Fruit fly (Drosophila melanogaster) whole organism, embryonic: Measurements from ENCODE around the gene CG31468.

Experiments
- Aef1 ChIP-seq: fragments of 200-800 bp; sonication (Bioruptor generic); IDR thresholded peaks from 3 replicates; pipeline ENCODE4 v1.3.6; 2022; ENCODE audit warnings: missing biosample characterization, missing genetic modification characterization
- CG10274 ChIP-seq: fragments of 200-800 bp; sonication (Bioruptor generic); optimal IDR thresholded peaks from 3 replicates; lab custom pipeline; 2017; ENCODE audit warnings: missing biosample characterization, mild to moderate bottlenecking, missing genetic modification characterization
- CG15011 ChIP-seq: fragments of 200-800 bp; sonication (Bioruptor generic); optimal IDR thresholded peaks from 3 replicates; lab custom pipeline; 2018; ENCODE audit warnings: missing biosample characterization, mild to moderate bottlenecking, missing genetic modification characterization
- CG15269 ChIP-seq: fragments of 200-800 bp; sonication (Bioruptor generic); optimal IDR thresholded peaks from 2 replicates; lab custom pipeline; 2018; ENCODE audit warnings: missing biosample characterization, mild to moderate bottlenecking, missing genetic modification characterization, moderate library complexity
- CG1792 ChIP-seq: fragments of 200-800 bp; sonication (Bioruptor generic); optimal IDR thresholded peaks from 2 replicates; lab custom pipeline; 2016; ENCODE audit warnings: missing biosample characterization, missing genetic modification characterization
- CG2116 ChIP-seq: fragments of 200-800 bp; sonication (Bioruptor generic); optimal IDR thresholded peaks from 3 replicates; lab custom pipeline; 2018; ENCODE audit warnings: missing biosample characterization, mild to moderate bottlenecking, missing genetic modification characterization
- CG2129 ChIP-seq: fragments of 200-800 bp; sonication (Bioruptor generic); IDR thresholded peaks from 2 replicates; pipeline ENCODE4 v1.3.6; 2022; ENCODE audit warnings: missing biosample characterization, missing genetic modification characterization; ENCODE audit not compliant: partially characterized antibody
- CG2202 ChIP-seq: fragments of 200-800 bp; sonication (Bioruptor generic); optimal IDR thresholded peaks from 2 replicates; lab custom pipeline; 2018; ENCODE audit warnings: missing biosample characterization, mild to moderate bottlenecking, missing genetic modification characterization
- CG33557 ChIP-seq: fragments of 200-800 bp; sonication (Bioruptor generic); optimal IDR thresholded peaks from 2 replicates; lab custom pipeline; 2019; ENCODE audit warnings: missing biosample characterization, mild to moderate bottlenecking, missing genetic modification characterization, moderate library complexity
- CG3838 ChIP-seq: fragments of 200-800 bp; sonication (Bioruptor generic); optimal IDR thresholded peaks from 3 replicates; lab custom pipeline; 2016; ENCODE audit warnings: missing biosample characterization, missing genetic modification characterization
- CG3995 ChIP-seq: fragments of 200-800 bp; sonication (Bioruptor generic); optimal IDR thresholded peaks from 3 replicates; lab custom pipeline; 2016; ENCODE audit warnings: missing biosample characterization, missing genetic modification characterization
- CG4730 ChIP-seq: fragments of 200-800 bp; sonication (Bioruptor generic); IDR thresholded peaks from 2 replicates; pipeline ENCODE4 v1.3.6; 2022; ENCODE audit warnings: missing biosample characterization, missing genetic modification characterization
- CG5245 ChIP-seq: fragments of 200-800 bp; sonication (Bioruptor generic); optimal IDR thresholded peaks from 3 replicates; lab custom pipeline; 2016; ENCODE audit warnings: missing biosample characterization, missing genetic modification characterization
- CG7987 ChIP-seq: fragments of 200-800 bp; sonication (Bioruptor generic); optimal IDR thresholded peaks from 2 replicates; lab custom pipeline; 2018; ENCODE audit warnings: missing biosample characterization, mild to moderate bottlenecking, missing genetic modification characterization, moderate library complexity
- CG9817 ChIP-seq: fragments of 200-800 bp; sonication (Bioruptor generic); optimal IDR thresholded peaks from 2 replicates; lab custom pipeline; 2018; ENCODE audit warnings: missing biosample characterization, mild to moderate bottlenecking, missing genetic modification characterization, moderate library complexity
- Dad ChIP-seq: fragments of 200-800 bp; sonication (Bioruptor generic); optimal IDR thresholded peaks from 3 replicates; lab custom pipeline; 2016; ENCODE audit warnings: missing biosample characterization, missing genetic modification characterization
- HLH3B ChIP-seq: fragments of 200-800 bp; sonication (Bioruptor generic); IDR thresholded peaks from 2 replicates; pipeline ENCODE4 v1.3.6; 2022; ENCODE audit warnings: missing biosample characterization, missing genetic modification characterization
- Mes4 ChIP-seq: fragments of 200-800 bp; sonication (Bioruptor generic); optimal IDR thresholded peaks from 2 replicates; lab custom pipeline; 2016; ENCODE audit warnings: missing biosample characterization, missing genetic modification characterization
- Nf-YA ChIP-seq: fragments of 200-800 bp; sonication (Bioruptor generic); IDR thresholded peaks from 2 replicates; pipeline ENCODE4 v1.3.6; 2022; ENCODE audit warnings: missing biosample characterization, missing genetic modification characterization
- Ptx1 ChIP-seq: fragments of 200-800 bp; sonication (Bioruptor generic); IDR thresholded peaks from 2 replicates; pipeline ENCODE4 v1.3.6; 2022; ENCODE audit warnings: missing biosample characterization, missing genetic modification characterization
- Rx ChIP-seq: fragments of 200-800 bp; sonication (Bioruptor generic); IDR thresholded peaks from 2 replicates; pipeline ENCODE4 v1.3.6; 2022; ENCODE audit warnings: missing biosample characterization, missing genetic modification characterization
- Scr ChIP-seq: fragments of 200-800 bp; sonication (Bioruptor generic); IDR thresholded peaks from 2 replicates; pipeline ENCODE4 v1.3.6; 2022; ENCODE audit warnings: missing biosample characterization, missing genetic modification characterization; ENCODE audit not compliant: partially characterized antibody
- Sox100B ChIP-seq: fragments of 200-800 bp; sonication (Bioruptor generic); optimal IDR thresholded peaks from 3 replicates; lab custom pipeline; 2018; ENCODE audit warnings: missing biosample characterization, mild to moderate bottlenecking, missing genetic modification characterization
- Ssrp ChIP-seq: fragments of 200-800 bp; sonication (Bioruptor generic); optimal IDR thresholded peaks from 2 replicates; lab custom pipeline; 2018; ENCODE audit warnings: missing biosample characterization, mild to moderate bottlenecking, missing genetic modification characterization, moderate library complexity
- Xbp1 ChIP-seq: fragments of 200-800 bp; sonication (Bioruptor generic); optimal IDR thresholded peaks from 3 replicates; lab custom pipeline; 2016; ENCODE audit warnings: missing biosample characterization, mild to moderate bottlenecking, missing genetic modification characterization
- ab ChIP-seq: fragments of 200-800 bp; sonication (Bioruptor generic); optimal IDR thresholded peaks from 2 replicates; lab custom pipeline; 2016; ENCODE audit warnings: missing biosample characterization, missing genetic modification characterization
- aop ChIP-seq: fragments of 200-800 bp; sonication (Bioruptor generic); IDR thresholded peaks from 2 replicates; pipeline ENCODE4 v1.3.6; 2022; ENCODE audit warnings: missing biosample characterization, missing genetic modification characterization
- bcd ChIP-seq: fragments of 200-800 bp; sonication (Bioruptor generic); optimal IDR thresholded peaks from 2 replicates; lab custom pipeline; 2017; ENCODE audit warnings: missing biosample characterization, mild to moderate bottlenecking, missing genetic modification characterization
- bsh ChIP-seq, 2 experiments: fragments of 200-800 bp; sonication (Bioruptor generic); optimal IDR thresholded peaks; 2 replicates each; lab custom pipeline; 2017 to 2018; ENCODE audit warnings: mild to moderate bottlenecking in 2 of 2, missing biosample characterization in 2 of 2, missing genetic modification characterization in 2 of 2, moderate library complexity in 1 of 2
- crc ChIP-seq: fragments of 200-800 bp; sonication (Bioruptor generic); optimal IDR thresholded peaks from 2 replicates; lab custom pipeline; 2016; ENCODE audit warnings: missing biosample characterization, missing genetic modification characterization
- danr ChIP-seq: fragments of 200-800 bp; sonication (Bioruptor generic); IDR thresholded peaks from 2 replicates; pipeline ENCODE4 v1.3.6; 2022; ENCODE audit warnings: missing biosample characterization, missing genetic modification characterization
- exex ChIP-seq: fragments of 200-800 bp; sonication (Bioruptor generic); optimal IDR thresholded peaks from 4 replicates; lab custom pipeline; 2018; ENCODE audit warnings: missing biosample characterization, mild to moderate bottlenecking, missing genetic modification characterization, moderate library complexity
- inv ChIP-seq: fragments of 200-800 bp; sonication (Bioruptor generic); IDR thresholded peaks from 2 replicates; pipeline ENCODE4 v1.3.6; 2022; ENCODE audit warnings: missing biosample characterization, missing genetic modification characterization; ENCODE audit not compliant: partially characterized antibody
- jumu ChIP-seq: fragments of 200-800 bp; sonication (Bioruptor generic); optimal IDR thresholded peaks from 3 replicates; lab custom pipeline; 2016; ENCODE audit warnings: missing biosample characterization, missing genetic modification characterization
- lilli ChIP-seq: fragments of 200-800 bp; sonication (Bioruptor generic); optimal IDR thresholded peaks from 3 replicates; lab custom pipeline; 2016; ENCODE audit warnings: missing biosample characterization, missing genetic modification characterization
- onecut ChIP-seq: fragments of 200-800 bp; sonication (Bioruptor generic); IDR thresholded peaks from 2 replicates; pipeline ENCODE4 v1.3.6; 2022; ENCODE audit warnings: missing biosample characterization, missing genetic modification characterization
- p53 ChIP-seq: fragments of 200-800 bp; sonication (Bioruptor generic); optimal IDR thresholded peaks from 2 replicates; lab custom pipeline; 2016; ENCODE audit warnings: missing biosample characterization, missing genetic modification characterization
- pan ChIP-seq, 4 experiments: fragments of >200 bp in 3 of 4; fragments of 200-800 bp in 1 of 4; sonication (Bioruptor generic) in 1 of 4; optimal IDR thresholded peaks in 3 of 4; IDR thresholded peaks in 1 of 4; 2 replicates each; pipeline versions ENCODE4 v1.3.6 to Lab custom; 2017 to 2022; ENCODE audit warnings: missing biosample characterization in 2 of 4, missing genetic modification characterization in 2 of 4, mixed read lengths in 1 of 4
- salm ChIP-seq: fragments of 200-800 bp; sonication (Bioruptor generic); optimal IDR thresholded peaks from 2 replicates; lab custom pipeline; 2018; ENCODE audit warnings: missing biosample characterization, mild to moderate bottlenecking, missing genetic modification characterization
- sd ChIP-seq: fragments of 200-800 bp; sonication (Bioruptor generic); optimal IDR thresholded peaks from 3 replicates; lab custom pipeline; 2018; ENCODE audit warnings: missing biosample characterization, mild to moderate bottlenecking, missing genetic modification characterization, moderate library complexity
- sens ChIP-seq: fragments of 200-800 bp; sonication (Bioruptor generic); peaks from one replicate; lab custom pipeline; 2016; ENCODE audit warnings: missing biosample characterization, missing genetic modification characterization
- sna ChIP-seq: fragments of 200-800 bp; sonication (Bioruptor generic); IDR thresholded peaks from 2 replicates; pipeline ENCODE4 v1.3.6; 2022; ENCODE audit warnings: missing biosample characterization, missing genetic modification characterization; ENCODE audit not compliant: partially characterized antibody
- so ChIP-seq: fragments of 200-800 bp; sonication (Bioruptor generic); IDR thresholded peaks from 3 replicates; pipeline ENCODE4 v1.3.6; 2022; ENCODE audit warnings: missing biosample characterization, missing genetic modification characterization
- ssp ChIP-seq: fragments of 200-800 bp; sonication (Bioruptor generic); IDR thresholded peaks from 2 replicates; pipeline ENCODE4 v1.3.6; 2022; ENCODE audit warnings: missing biosample characterization, missing genetic modification characterization

The CG31468 gene

dm6 chr3R:23652525-23653108 lies 47.5 kb downstream of the CG31468 start (continued):
- TF ChIP-seq Ssrp (no peak), bsh (GFP tag; optimal IDR thresholded peaks at IDR 0.05; lab: Kevin White, UChicago) (no peak), ssp (GFP tag; lab: Robert Waterston, UW) (no peak), CG15269 (tag; lab: Kevin White, UChicago) (peak; percentile 78), sna (GFP tag; lab: Robert Waterston, UW) (no peak), CG10274 (GFP tag; lab: Kevin White, UChicago) (peak; percentile 71), CG3995 (GFP tag; lab: Kevin White, UChicago) (peak; percentile 60), ab (GFP tag; lab: Kevin White, UChicago) (no peak), jumu (GFP tag; lab: Kevin White, UChicago) (peak; percentile 4), Mes4 (GFP tag; lab: Kevin White, UChicago) (peak; percentile 2), exex (tag; lab: Kevin White, UChicago) (peak; percentile 32), so (GFP tag; lab: Robert Waterston, UW) (peak; percentile 62; the same call in 2 of the 3 replicates), Sox100B (peak; percentile 20), Scr (GFP tag; lab: Robert Waterston, UW) (no peak), Aef1 (GFP tag; lab: Robert Waterston, UW) (no peak), aop (GFP tag; lab: Robert Waterston, UW) (no peak), CG33557 (GFP tag; lab: Kevin White, UChicago) (no peak), sens (GFP tag; lab: Kevin White, UChicago) (peak; percentile 80), sd (tag; lab: Kevin White, UChicago) (peak; percentile 49), Ptx1 (GFP tag; lab: Robert Waterston, UW) (no peak), danr (GFP tag; lab: Robert Waterston, UW) (no peak), p53 (GFP tag; lab: Kevin White, UChicago) (peak; percentile 8), lilli (GFP tag; lab: Kevin White, UChicago) (peak; percentile 59), CG9817 (tag; lab: Kevin White, UChicago) (peak; percentile 67), pan (optimal IDR thresholded peaks at IDR 0.05; lab: Kevin White, UChicago) (no peak), pan (GFP tag; optimal IDR thresholded peaks at IDR 0.05 in 1 of 2, IDR thresholded peaks at IDR 0.05 in 1 of 2) (peak in 1 of 2 experiments; percentile 48), CG1792 (GFP tag; lab: Kevin White, UChicago) (peak; percentile 14), bcd (GFP tag; lab: Kevin White, UChicago) (peak; percentile 72), crc (GFP tag; lab: Kevin White, UChicago) (peak; percentile 59), CG2129 (GFP tag; lab: Robert Waterston, UW) (no peak), inv (GFP tag; lab: Robert Waterston, UW) (no peak), CG2202 (tag; lab: Kevin White, UChicago) (no peak), CG5245 (no peak), CG15011 (GFP tag; lab: Kevin White, UChicago) (peak; percentile 62), Nf-YA (peak; percentile 45; the same call in 1 of the 2 replicates), CG2116 (GFP tag; lab: Kevin White, UChicago) (peak; percentile 24), Dad (GFP tag; lab: Kevin White, UChicago) (peak; percentile 54), onecut (GFP tag; lab: Robert Waterston, UW) (peak; percentile 7; the same call in 1 of the 2 replicates), salm (tag; lab: Kevin White, UChicago) (no peak), HLH3B (GFP tag; lab: Robert Waterston, UW) (no peak; the same call in 1 of the 2 replicates), Rx (GFP tag; lab: Robert Waterston, UW) (no peak), Xbp1 (GFP tag; lab: Kevin White, UChicago) (peak; percentile 9), CG7987 (GFP tag; lab: Kevin White, UChicago) (peak; percentile 80), CG4730 (peak; percentile 47; the same call in 1 of the 2 replicates), CG3838 (GFP tag; lab: Kevin White, UChicago) (peak; percentile 22)
